Worm (Caenorhabditis elegans) whole organism, midembryonic: ENCODE data around the gene agt-2.

Experiments used
- T22C8.4 ChIP-seq: fragments of 200-800 bp; sonication (Bioruptor generic); IDR thresholded peaks from 2 replicates; pipeline ENCODE4 v1.3.6; 2022; ENCODE audit warnings: missing genetic modification characterization, missing compliant biosample characterization
- cog-1 ChIP-seq: sonication (generic microtip); optimal IDR thresholded peaks from 2 replicates; lab custom pipeline; 2016; ENCODE audit warnings: missing genetic modification characterization, missing compliant biosample characterization
- flt-1 ChIP-seq: fragments of 200-800 bp; sonication (Bioruptor generic); IDR thresholded peaks from 2 replicates; pipeline ENCODE4 v1.3.6; 2022; ENCODE audit warnings: missing genetic modification characterization, missing compliant biosample characterization
- klf-2 ChIP-seq: fragments of 200-800 bp; sonication (Bioruptor generic); conservative IDR thresholded peaks from 2 replicates; pipeline ENCODE4 v1.3.6; 2022; ENCODE audit warnings: missing genetic modification reagents, missing genetic modification characterization, missing compliant biosample characterization
- med-1 ChIP-seq: sonication (generic microtip); optimal IDR thresholded peaks from 2 replicates; lab custom pipeline; 2017; ENCODE audit warnings: missing genetic modification characterization, mild to moderate bottlenecking, missing compliant biosample characterization, antibody characterized with exemption, missing genetic modification reagents; ENCODE audit not compliant: insufficient read depth
- ref-1 ChIP-seq: fragments of 200-800 bp; sonication (Bioruptor generic); conservative IDR thresholded peaks from 2 replicates; pipeline ENCODE4 v1.3.6; 2022; ENCODE audit warnings: missing genetic modification reagents, missing genetic modification characterization, missing compliant biosample characterization
- tab-1 ChIP-seq: fragments of 200-800 bp; sonication (Bioruptor generic); IDR thresholded peaks from 2 replicates; pipeline ENCODE4 v1.3.6; 2022; ENCODE audit warnings: missing genetic modification characterization, missing compliant biosample characterization
- ztf-23 ChIP-seq: fragments of 200-800 bp; sonication (Bioruptor generic); IDR thresholded peaks from 2 replicates; pipeline ENCODE4 v1.3.6; 2022; ENCODE audit warnings: missing genetic modification reagents, missing genetic modification characterization, missing compliant biosample characterization
- ztf-29 ChIP-seq: fragments of 200-800 bp; sonication (Bioruptor generic); IDR thresholded peaks from 2 replicates; pipeline ENCODE4 v1.3.6; 2022; ENCODE audit warnings: missing genetic modification reagents, missing genetic modification characterization, missing compliant biosample characterization

agt-2 gene

DNA sequence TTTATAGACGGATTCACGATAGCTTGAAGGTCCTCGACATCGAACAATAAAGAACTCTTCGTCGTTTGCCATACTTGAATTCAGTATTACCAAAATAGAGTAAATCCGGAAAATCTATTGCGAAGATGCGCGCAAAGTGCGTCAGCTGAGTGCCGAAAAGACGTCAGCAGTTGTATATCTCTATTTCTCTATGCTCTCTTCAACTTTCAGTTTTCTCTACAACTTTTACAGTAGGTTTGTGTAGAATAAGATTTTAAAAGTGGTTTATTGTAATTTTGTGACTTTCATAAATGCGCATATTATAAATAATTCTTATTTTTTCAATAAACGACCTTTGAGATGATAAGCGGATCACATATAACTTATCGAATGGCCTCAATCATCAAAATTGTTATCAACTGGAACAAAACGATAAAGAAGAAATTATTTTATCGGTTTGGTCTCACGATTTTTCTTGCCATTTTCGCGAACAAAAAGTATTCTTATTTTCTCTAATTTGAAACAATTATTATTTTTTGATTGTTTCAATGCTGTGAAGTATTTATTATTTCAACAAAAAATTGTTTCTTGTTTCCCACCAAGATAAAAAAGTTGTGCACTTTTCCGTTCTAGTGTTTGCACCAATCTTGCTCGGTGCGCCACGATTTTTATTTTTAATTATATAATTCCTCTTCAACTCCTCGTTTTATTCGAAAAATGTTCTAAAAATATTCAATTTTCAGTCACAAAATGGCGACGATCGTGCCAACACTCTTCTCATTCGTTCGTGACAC, at the start of gene agt-2, which contains the start of gene F09E5.3:
TSS of gene agt-2 (minus strand) at position 553 of the 773 bp plus-strand sequence.
TSS of gene F09E5.3 (plus strand) at position 723 of the 773 bp plus-strand sequence.
- TF ChIP-seq med-1 (GFP tag; lab: Kevin White, UChicago) (no peak), ref-1 (GFP tag; lab: Robert Waterston, UW) (no peak), T22C8.4 (GFP tag; lab: Robert Waterston, UW) (no peak), tab-1 (GFP tag; lab: Robert Waterston, UW) (no peak), cog-1 (tag; lab: Kevin White, UChicago) (peak; percentile 47), flt-1 (GFP tag; lab: Robert Waterston, UW) (peak; percentile 71), ztf-29 (0 out of 2 replicates have a peak, but pooled peaks have one; percentile 27), ztf-23 (peak; percentile 62; the same call in 1 of the 2 replicates), klf-2 (GFP tag; lab: Robert Waterston, UW) (no peak)

ce11 chrII:5420947-5421614, 47.5 kb upstream of the agt-2 start, which contains the start of gene tofu-6:
tofu-6 (plus strand) TSS chrII:5421248.
- no peak for TF ChIP-seq ztf-29

- no peak for TF ChIP-seq cog-1 (tag; lab: Kevin White, UChicago)
- no peak for TF ChIP-seq flt-1 (GFP tag; lab: Robert Waterston, UW)
- TF ChIP-seq klf-2 (GFP tag; lab: Robert Waterston, UW): no peak
These were observed 45.3 kb upstream of the agt-2 start, which contains the start of gene EEED8.15 for ce11 chrII:5418929-5419328. EEED8.15 (plus strand) TSS chrII:5419229.

DNA sequence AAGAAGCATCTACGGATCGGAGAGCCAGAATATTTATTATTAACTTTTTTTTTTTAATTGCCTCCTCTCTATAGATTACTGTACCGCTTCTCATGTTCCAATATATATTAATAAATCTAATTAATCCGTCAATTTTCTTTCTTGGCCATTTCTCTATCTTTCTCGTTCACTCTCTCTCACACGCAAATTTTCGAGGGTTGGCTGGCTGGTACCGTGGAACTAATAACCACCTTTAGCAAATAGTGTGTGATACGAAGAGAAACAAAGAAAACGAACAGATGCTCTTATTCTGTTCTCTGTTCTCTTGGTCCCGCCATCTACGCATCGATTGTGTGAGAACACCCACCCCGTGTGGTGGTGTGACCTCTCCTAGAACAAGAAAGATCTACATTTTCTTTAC, 44.7 kb upstream of the agt-2 start:
- TF ChIP-seq flt-1 (GFP tag; lab: Robert Waterston, UW): 0 out of 2 replicates have a peak, but pooled peaks have one; percentile 36
- TF ChIP-seq klf-2 (GFP tag; lab: Robert Waterston, UW): no peak

ce11 chrII:5417905-5418304, 44.3 kb upstream of the agt-2 start:
- no peak for TF ChIP-seq ztf-23
- no peak for TF ChIP-seq ztf-29
- no peak for TF ChIP-seq ref-1 (GFP tag; lab: Robert Waterston, UW)
- TF ChIP-seq tab-1 (GFP tag; lab: Robert Waterston, UW): no peak
- TF ChIP-seq cog-1 (tag; lab: Kevin White, UChicago): no peak
- TF ChIP-seq T22C8.4 (GFP tag; lab: Robert Waterston, UW): no peak
- TF ChIP-seq klf-2 (GFP tag; lab: Robert Waterston, UW): no peak
- no peak for TF ChIP-seq flt-1 (GFP tag; lab: Robert Waterston, UW)
- no peak for TF ChIP-seq med-1 (GFP tag; lab: Kevin White, UChicago)

DNA sequence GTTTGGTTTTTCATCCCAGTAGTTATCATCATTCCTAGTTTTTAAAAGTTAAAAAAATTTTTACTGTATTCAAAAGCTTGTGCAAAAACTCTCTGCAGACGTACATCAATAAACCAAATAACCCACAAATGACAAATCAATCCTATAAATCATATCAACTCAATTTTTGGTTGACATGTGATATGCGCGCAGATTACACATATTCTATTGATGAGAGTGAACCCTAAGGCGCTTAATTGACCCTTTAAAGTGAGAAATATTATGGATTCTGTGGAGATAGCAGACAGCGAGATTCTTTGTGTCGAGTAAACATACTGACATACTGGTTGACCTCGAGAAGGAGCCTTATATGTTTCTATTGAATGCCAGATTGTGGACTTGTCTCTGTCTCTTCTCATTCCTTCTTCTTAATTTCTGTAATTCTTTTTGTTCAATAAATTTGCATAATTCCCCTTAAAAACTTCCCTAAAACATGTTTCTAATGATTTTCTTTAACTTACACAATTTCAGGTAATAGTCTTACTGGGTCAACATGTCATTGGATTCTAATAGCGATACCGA, 42.7 kb upstream of the agt-2 start, which contains the start of gene EEED8.2:
TSS of gene EEED8.2 (plus strand) at position 511 of the 561 bp plus-strand sequence.
- TF ChIP-seq ref-1 (GFP tag; lab: Robert Waterston, UW): no peak
- TF ChIP-seq cog-1 (tag; lab: Kevin White, UChicago): peak; percentile 11

DNA sequence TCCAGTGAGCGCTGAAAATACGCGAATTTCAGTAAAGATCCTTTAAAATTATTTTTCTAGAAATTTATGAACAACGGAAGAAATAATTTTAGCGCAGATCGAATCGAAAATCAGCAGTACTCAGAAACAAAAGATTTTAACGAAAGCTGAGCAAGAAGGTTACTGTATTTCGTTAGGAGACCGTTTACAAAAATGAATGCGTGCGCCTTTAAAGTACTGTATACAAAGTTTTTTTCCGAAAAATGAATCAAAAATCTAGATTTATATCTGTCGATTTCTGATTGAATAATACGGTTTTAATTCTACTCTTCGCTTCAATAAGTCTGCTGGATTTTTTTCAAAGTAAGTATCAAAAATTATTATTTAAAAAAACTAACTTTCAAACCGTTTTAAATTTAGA, 40.4 kb upstream of the agt-2 start, which contains the start of the genes EEED8.14 and EEED8.3:
TSS of gene EEED8.14 (minus strand) at position 13 of the 400 bp plus-strand sequence.
TSS of gene EEED8.3 (plus strand) at position 237 of the 400 bp plus-strand sequence.
- no peak for TF ChIP-seq T22C8.4 (GFP tag; lab: Robert Waterston, UW)
- TF ChIP-seq klf-2 (GFP tag; lab: Robert Waterston, UW): no peak
- no peak for TF ChIP-seq cog-1 (tag; lab: Kevin White, UChicago)
- TF ChIP-seq flt-1 (GFP tag; lab: Robert Waterston, UW): no peak
- no peak for TF ChIP-seq med-1 (GFP tag; lab: Kevin White, UChicago)
- TF ChIP-seq ztf-23: no peak
- no peak for TF ChIP-seq tab-1 (GFP tag; lab: Robert Waterston, UW)
- no peak for TF ChIP-seq ztf-29
- no peak for TF ChIP-seq ref-1 (GFP tag; lab: Robert Waterston, UW)

DNA sequence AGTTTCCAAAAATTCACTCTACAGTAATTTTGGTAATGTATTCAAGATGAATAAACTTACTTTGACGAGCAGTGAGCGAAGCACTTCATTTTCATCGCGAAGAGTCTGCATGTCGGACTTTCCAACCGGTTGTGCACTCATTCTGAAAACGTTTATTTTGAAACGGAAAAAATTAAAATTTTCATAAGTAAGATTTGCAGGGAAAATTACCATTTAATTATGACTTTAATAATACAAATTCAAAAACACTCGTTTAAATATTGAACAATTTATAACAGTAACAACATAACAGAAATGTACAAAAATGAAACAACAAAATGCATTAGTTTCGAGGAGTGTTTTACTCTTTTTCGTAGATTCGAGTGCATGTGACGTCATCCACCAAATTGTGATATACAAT, 38.8 kb upstream of the agt-2 start, which contains the start of the genes EEED8.13 and EEED8.18:
TSS of gene EEED8.13 (minus strand) at position 101 of the 400 bp plus-strand sequence.
TSS of gene EEED8.18 (minus strand) at position 144 of the 400 bp plus-strand sequence.
- TF ChIP-seq med-1 (GFP tag; lab: Kevin White, UChicago) (no peak), klf-2 (GFP tag; lab: Robert Waterston, UW) (no peak)

DNA sequence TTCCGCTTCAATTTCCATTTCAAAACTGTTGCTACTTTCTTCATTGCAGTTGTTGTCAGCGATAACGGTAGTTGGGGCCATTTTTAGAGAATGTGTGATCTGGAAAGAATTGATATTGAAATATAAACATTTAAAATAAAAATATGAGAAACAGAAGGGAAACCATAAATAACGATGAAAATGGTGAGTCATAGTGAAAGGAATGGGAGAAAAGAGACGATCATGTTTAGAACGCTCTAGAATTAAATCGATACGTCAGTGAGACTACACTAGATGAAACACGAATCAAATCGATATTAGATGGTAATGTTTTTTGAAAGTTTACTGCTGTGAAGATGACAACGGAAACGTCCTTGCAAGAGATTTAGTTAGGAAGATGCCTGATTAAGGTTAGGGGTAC, 35.3 kb upstream of the agt-2 start, which contains the start of the genes EEED8.12 and EEED8.4:
TSS of gene EEED8.12 (minus strand) at position 101 of the 400 bp plus-strand sequence.
TSS of gene EEED8.4 (plus strand) at position 396 of the 400 bp plus-strand sequence.
- no peak for TF ChIP-seq med-1 (GFP tag; lab: Kevin White, UChicago)
- no peak for TF ChIP-seq ref-1 (GFP tag; lab: Robert Waterston, UW)
- TF ChIP-seq T22C8.4 (GFP tag; lab: Robert Waterston, UW): no peak
- TF ChIP-seq cog-1 (tag; lab: Kevin White, UChicago): no peak
- no peak for TF ChIP-seq klf-2 (GFP tag; lab: Robert Waterston, UW)
- no peak for TF ChIP-seq ztf-23
